Worm (Caenorhabditis elegans) whole organism, L1 larva: ENCODE data around the gene pqn-70.
A peak's percentile ranks its signal among the peaks of the same experiment; 100 is the strongest.

ENCODE experiments used
- F16B12.6 ChIP-seq: fragments of 150-350 bp; optimal IDR thresholded peaks from 2 replicates; lab custom pipeline; 2014; ENCODE audit warnings: missing biosample characterization, missing genetic modification characterization
- Y116A8C.19 ChIP-seq: sonication (generic microtip); optimal IDR thresholded peaks from 2 replicates; lab custom pipeline; 2016; ENCODE audit warnings: missing compliant biosample characterization, missing genetic modification characterization, borderline replicate concordance
- aha-1 ChIP-seq: fragments of 150-350 bp; optimal IDR thresholded peaks from 2 replicates; lab custom pipeline; 2014; ENCODE audit warnings: missing biosample characterization, missing genetic modification characterization
- aly-2 ChIP-seq: fragments of 150-350 bp; optimal IDR thresholded peaks from 2 replicates; lab custom pipeline; 2014; ENCODE audit warnings: missing biosample characterization, missing genetic modification characterization
- ceh-63 ChIP-seq: fragments of 200-800 bp; sonication (Bioruptor generic); optimal IDR thresholded peaks from 2 replicates; lab custom pipeline; 2018; ENCODE audit warnings: mild to moderate bottlenecking, missing genetic modification characterization, missing compliant biosample characterization
- ceh-8 ChIP-seq: fragments of 200-800 bp; sonication (Bioruptor generic); optimal IDR thresholded peaks from 2 replicates; lab custom pipeline; 2018; ENCODE audit warnings: mild to moderate bottlenecking, missing genetic modification characterization, moderate library complexity, missing compliant biosample characterization
- ceh-90 ChIP-seq: sonication (generic microtip); optimal IDR thresholded peaks from 2 replicates; lab custom pipeline; 2016; ENCODE audit warnings: missing genetic modification characterization, missing compliant biosample characterization
- ces-1 ChIP-seq: fragments of 150-350 bp; optimal IDR thresholded peaks from 2 replicates; lab custom pipeline; 2014; ENCODE audit warnings: missing biosample characterization, missing genetic modification reagents, missing genetic modification characterization
- dpl-1 ChIP-seq, 3 experiments: fragments of 150-350 bp in 2 of 3; sonication (generic microtip) in 1 of 3; optimal IDR thresholded peaks; 2 replicates each; lab custom pipeline; 2014 to 2017; ENCODE audit warnings: missing biosample characterization in 3 of 3, missing genetic modification characterization in 3 of 3, missing genetic modification reagents in 3 of 3
- efl-1 ChIP-seq, 4 experiments: fragments of 150-350 bp; optimal IDR thresholded peaks in 3 of 4; peaks in 1 of 4; 1 replicate in 1 of 4; 2 replicates in 3 of 4; lab custom pipeline; 2014; ENCODE audit warnings: missing biosample characterization in 2 of 4, missing genetic modification characterization in 2 of 4, missing genetic modification reagents in 2 of 4
- elt-2 ChIP-seq: sonication (generic microtip); optimal IDR thresholded peaks from 2 replicates; lab custom pipeline; 2016; ENCODE audit warnings: missing genetic modification characterization, mild to moderate bottlenecking, inconsistent platforms, missing compliant biosample characterization, missing genetic modification reagents
- ets-5 ChIP-seq: fragments of 200-800 bp; sonication (Bioruptor generic); IDR thresholded peaks from 2 replicates; pipeline ENCODE4 v1.3.6; 2022; ENCODE audit warnings: missing genetic modification characterization, missing compliant biosample characterization
- fkh-10 ChIP-seq: sonication (generic microtip); optimal IDR thresholded peaks from 2 replicates; lab custom pipeline; 2017; ENCODE audit warnings: missing biosample characterization, missing genetic modification reagents, missing genetic modification characterization
- fos-1 ChIP-seq: fragments of 150-350 bp; optimal IDR thresholded peaks from 2 replicates; lab custom pipeline; 2014; ENCODE audit warnings: missing biosample characterization, missing genetic modification characterization
- hlh-4 ChIP-seq: sonication (generic microtip); optimal IDR thresholded peaks from 2 replicates; lab custom pipeline; 2016; ENCODE audit warnings: mild to moderate bottlenecking, missing genetic modification characterization, missing compliant biosample characterization
- irx-1 ChIP-seq: sonication (generic microtip); optimal IDR thresholded peaks from 2 replicates; lab custom pipeline; 2016; ENCODE audit warnings: missing genetic modification characterization, missing compliant biosample characterization
- jun-1 ChIP-seq: fragments of 150-350 bp; optimal IDR thresholded peaks from 2 replicates; lab custom pipeline; 2014; ENCODE audit warnings: missing biosample characterization, missing genetic modification reagents, missing genetic modification characterization
- lin-39 ChIP-seq: fragments of 150-350 bp; optimal IDR thresholded peaks from 2 replicates; lab custom pipeline; 2014; ENCODE audit warnings: missing biosample characterization, missing genetic modification reagents, missing genetic modification characterization
- lir-3 ChIP-seq: sonication (generic microtip); optimal IDR thresholded peaks from 2 replicates; lab custom pipeline; 2016; ENCODE audit warnings: mild to moderate bottlenecking, missing genetic modification characterization, moderate library complexity, missing compliant biosample characterization; ENCODE audit not compliant: poor library complexity
- mab-9 ChIP-seq: fragments of 200-800 bp; sonication (Bioruptor generic); IDR thresholded peaks from 2 replicates; pipeline ENCODE4 v1.3.6; 2022; ENCODE audit warnings: missing genetic modification reagents, missing genetic modification characterization, missing compliant biosample characterization
- mdl-1 ChIP-seq, 2 experiments: fragments of 150-350 bp; optimal IDR thresholded peaks; 2 replicates each; lab custom pipeline; 2014 to 2017; ENCODE audit warnings: missing biosample characterization in 2 of 2, missing genetic modification characterization in 2 of 2, inconsistent platforms in 1 of 2
- mef-2 ChIP-seq: fragments of 150-350 bp; optimal IDR thresholded peaks from 2 replicates; lab custom pipeline; 2014; ENCODE audit warnings: missing biosample characterization, missing genetic modification characterization
- nhr-19 ChIP-seq: fragments of 200-800 bp; sonication (Bioruptor generic); conservative IDR thresholded peaks from 2 replicates; pipeline ENCODE4 v1.3.6; 2022; ENCODE audit warnings: missing genetic modification characterization, missing compliant biosample characterization
- nhr-237 ChIP-seq: fragments of 150-350 bp; optimal IDR thresholded peaks from 2 replicates; lab custom pipeline; 2014; ENCODE audit warnings: missing biosample characterization, missing genetic modification characterization
- nhr-47 ChIP-seq: sonication (generic microtip); optimal IDR thresholded peaks from 2 replicates; lab custom pipeline; 2016; ENCODE audit warnings: mild to moderate bottlenecking, missing genetic modification characterization, moderate library complexity, missing compliant biosample characterization
- nhr-71 ChIP-seq: sonication (generic microtip); optimal IDR thresholded peaks from 2 replicates; lab custom pipeline; 2016; ENCODE audit warnings: mild to moderate bottlenecking, missing genetic modification characterization, moderate library complexity, missing compliant biosample characterization
- nhr-76 ChIP-seq: sonication (generic microtip); optimal IDR thresholded peaks from 2 replicates; lab custom pipeline; 2017; ENCODE audit warnings: missing biosample characterization, missing genetic modification characterization
- nhr-85 ChIP-seq: sonication (generic microtip); peaks from one replicate; lab custom pipeline; 2016; ENCODE audit warnings: missing genetic modification characterization, inconsistent platforms, missing compliant biosample characterization
- pqm-1 ChIP-seq: sonication (generic microtip); optimal IDR thresholded peaks from 3 replicates; lab custom pipeline; 2017; ENCODE audit warnings: missing biosample characterization, missing genetic modification characterization
- snu-23 ChIP-seq: sonication (generic microtip); optimal IDR thresholded peaks from 2 replicates; lab custom pipeline; 2016; ENCODE audit warnings: missing genetic modification characterization, missing compliant biosample characterization
- sptf-1 ChIP-seq: fragments of 150-350 bp; optimal IDR thresholded peaks from 2 replicates; lab custom pipeline; 2014; ENCODE audit warnings: missing biosample characterization, missing genetic modification characterization
- sup-37 ChIP-seq: fragments of 200-800 bp; sonication (Bioruptor generic); optimal IDR thresholded peaks from 2 replicates; lab custom pipeline; 2018; ENCODE audit warnings: mild to moderate bottlenecking, missing genetic modification characterization, missing compliant biosample characterization
- swsn-7 ChIP-seq: sonication (generic microtip); optimal IDR thresholded peaks from 2 replicates; lab custom pipeline; 2016; ENCODE audit warnings: missing genetic modification characterization, missing compliant biosample characterization
- vab-15 ChIP-seq: sonication (generic microtip); optimal IDR thresholded peaks from 2 replicates; lab custom pipeline; 2017; ENCODE audit warnings: missing genotype, mild to moderate bottlenecking, missing genetic modification characterization, missing compliant biosample characterization
- xbp-1 ChIP-seq: sonication (generic microtip); optimal IDR thresholded peaks from 2 replicates; lab custom pipeline; 2016; ENCODE audit warnings: missing genetic modification characterization, missing compliant biosample characterization
- zag-1 ChIP-seq: fragments of 150-350 bp; optimal IDR thresholded peaks from 2 replicates; lab custom pipeline; 2014; ENCODE audit warnings: missing biosample characterization, missing genetic modification characterization
- ztf-11 ChIP-seq, 2 experiments: sonication (generic microtip); optimal IDR thresholded peaks; 2 replicates each; lab custom pipeline; 2016 to 2017; ENCODE audit warnings: missing genetic modification characterization in 2 of 2, missing biosample characterization in 1 of 2, missing compliant biosample characterization in 1 of 2

The pqn-70 gene

DNA sequence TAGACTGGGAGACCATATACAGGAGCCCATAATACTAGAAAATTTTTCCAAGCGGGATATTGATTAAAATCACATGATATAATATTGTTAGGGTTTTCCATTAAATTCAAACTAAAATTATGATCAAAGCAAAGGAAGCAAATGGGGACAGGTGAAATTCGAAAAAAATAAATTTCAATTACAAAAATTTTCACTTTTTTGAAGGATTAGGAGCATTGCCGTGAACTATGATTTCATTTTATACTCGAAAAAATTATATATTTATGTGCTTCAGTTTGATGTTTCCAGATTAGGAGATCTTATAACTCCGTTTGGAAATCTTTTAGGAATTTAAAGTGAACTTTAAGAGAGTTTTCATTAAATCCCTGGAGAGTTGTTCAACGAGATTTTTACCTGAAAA is 32.1 kb upstream of the pqn-70 start, which contains the start of gene F07B10.7:
Gene F07B10.7 (minus strand): TSS at position 101 of the 400 bp plus-strand sequence.
- TF ChIP-seq sptf-1 (tag; lab: Kevin White, UChicago) (no peak), nhr-47 (no peak), ceh-63 (GFP tag; lab: Kevin White, UChicago) (no peak), fkh-10 (no peak), ces-1 (no peak), snu-23 (GFP tag; lab: Kevin White, UChicago) (no peak), sup-37 (no peak), nhr-237 (tag; lab: Kevin White, UChicago) (no peak), Y116A8C.19 (tag; lab: Kevin White, UChicago) (no peak)

DNA sequence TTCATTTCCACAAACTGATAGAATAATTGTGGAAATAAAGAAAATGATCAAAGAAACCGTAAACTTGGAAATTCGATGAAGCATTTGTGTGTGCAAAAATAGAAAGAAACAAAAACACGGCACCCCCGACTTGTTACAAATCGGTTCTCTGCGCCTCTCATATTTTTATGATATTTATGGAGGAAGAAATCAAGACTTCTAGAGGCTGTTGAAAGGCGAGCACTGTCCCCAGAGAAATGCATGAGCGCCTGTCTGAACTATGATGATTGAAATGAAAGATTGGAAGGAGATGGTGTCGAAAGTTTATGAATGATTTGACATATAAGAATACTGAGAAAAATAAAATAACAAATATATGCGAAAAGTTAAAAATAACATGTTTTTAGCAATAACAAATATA is 30.4 kb upstream of the pqn-70 start, which contains the start of gene lgc-36:
Gene lgc-36 (minus strand): TSS at position 101 of the 400 bp plus-strand sequence.
- TF ChIP-seq sptf-1 (tag; lab: Kevin White, UChicago) (no peak), zag-1 (tag; lab: Kevin White, UChicago) (no peak), lir-3 (tag; lab: Kevin White, UChicago) (no peak), ceh-63 (GFP tag; lab: Kevin White, UChicago) (no peak), xbp-1 (tag; lab: Kevin White, UChicago) (no peak), F16B12.6 (tag; lab: Kevin White, UChicago) (no peak), ztf-11 (tag; optimal IDR thresholded peaks at IDR 0.05; lab: Kevin White, UChicago) (no peak), nhr-71 (tag; lab: Kevin White, UChicago) (no peak)

DNA sequence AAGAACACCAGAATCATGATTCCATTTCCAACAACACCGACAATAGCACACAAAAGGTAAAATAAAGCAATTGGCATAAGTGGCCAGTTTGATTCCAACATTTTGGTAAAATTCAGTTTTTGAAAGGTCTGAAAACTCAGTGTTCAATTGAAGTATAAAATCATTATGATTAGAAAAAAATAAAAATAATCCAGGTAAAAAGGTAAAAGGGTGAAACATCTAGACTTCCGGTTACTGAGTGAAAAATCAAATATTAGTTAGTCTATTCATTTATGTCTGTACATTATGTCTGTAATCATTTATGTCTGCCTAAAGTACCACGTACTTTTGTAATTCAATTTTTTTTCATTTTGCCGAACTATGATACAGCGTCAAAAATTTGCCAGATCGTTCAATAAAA is 26.5 kb upstream of the pqn-70 start, which contains the start of gene srsx-31:
Gene srsx-31 (minus strand): TSS at position 101 of the 400 bp plus-strand sequence.
- TF ChIP-seq irx-1 (tag; lab: Kevin White, UChicago): no peak
- no peak for TF ChIP-seq nhr-71 (tag; lab: Kevin White, UChicago)
- no peak for TF ChIP-seq fkh-10
- TF ChIP-seq pqm-1: no peak
- TF ChIP-seq mab-9 (GFP tag; lab: Robert Waterston, UW): no peak
- no peak for TF ChIP-seq nhr-85 (tag; lab: Kevin White, UChicago)
- no peak for TF ChIP-seq hlh-4 (tag; lab: Kevin White, UChicago)
- no peak for TF ChIP-seq vab-15 (tag; lab: Kevin White, UChicago)
- TF ChIP-seq ceh-90 (tag; lab: Kevin White, UChicago): no peak
- no peak for TF ChIP-seq mdl-1 (tag; optimal IDR thresholded peaks at IDR 0.05; lab: Kevin White, UChicago)
- no peak for TF ChIP-seq nhr-19
- no peak for TF ChIP-seq ets-5 (GFP tag; lab: Robert Waterston, UW)
- TF ChIP-seq jun-1 (tag; lab: Kevin White, UChicago): no peak
- no peak for TF ChIP-seq dpl-1 (GFP tag; optimal IDR thresholded peaks at IDR 0.05; lab: Kevin White, UChicago)
- no peak for TF ChIP-seq nhr-76
- TF ChIP-seq ces-1: no peak
- TF ChIP-seq ztf-11 (tag; optimal IDR thresholded peaks at IDR 0.05; lab: Kevin White, UChicago): no peak
- TF ChIP-seq fos-1 (tag; lab: Kevin White, UChicago): no peak
- no peak for TF ChIP-seq aha-1 (tag; lab: Kevin White, UChicago)
- no peak for TF ChIP-seq swsn-7

DNA sequence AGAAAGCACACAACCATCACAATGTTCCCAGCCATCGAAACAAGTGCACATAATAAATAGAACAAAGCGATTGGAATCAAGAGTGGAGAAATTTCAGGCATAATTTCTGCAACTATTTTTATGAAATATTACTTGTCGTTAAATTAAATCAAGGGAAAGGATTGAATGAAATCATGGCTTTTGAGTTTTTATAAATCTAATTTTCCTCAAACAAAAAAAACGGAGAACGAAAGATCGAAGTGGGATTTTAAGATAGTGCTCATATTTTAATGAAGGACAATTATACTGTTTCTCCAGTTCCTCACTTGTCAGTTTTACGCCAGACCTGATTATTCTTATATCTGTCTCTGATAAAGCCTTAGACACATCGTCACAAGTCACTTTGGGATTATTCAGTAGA is 23.9 kb upstream of the pqn-70 start, which contains the start of gene srsx-33:
Gene srsx-33 (minus strand): TSS at position 101 of the 400 bp plus-strand sequence.
- TF ChIP-seq mef-2 (tag; lab: Kevin White, UChicago) (no peak), elt-2 (no peak), ceh-8 (GFP tag; lab: Kevin White, UChicago) (no peak), aly-2 (tag; lab: Kevin White, UChicago) (no peak), efl-1 (optimal IDR thresholded peaks at IDR 0.05; lab: Kevin White, UChicago) (no peak), efl-1 (GFP tag; optimal IDR thresholded peaks at IDR 0.05 in 1 of 2; lab: Kevin White, UChicago) (peak in 1 of 2 experiments; percentile 9), lin-39 (tag; lab: Kevin White, UChicago) (no peak)
